Worm (Caenorhabditis elegans): ENCODE results near the gene nas-11.

Gene nas-11

ce11 chrX:6749124-6749822, 35.9 kb downstream of the nas-11 start (continued):
- TF ChIP-seq pbrm-1 (GFP tag; IDR thresholded peaks at IDR 0.05) = peak; percentile 45; the same call in 1 of the 2 replicates
- TF ChIP-seq Y53G8AR.9 (GFP tag; conservative IDR thresholded peaks at IDR 0.05) = peak; percentile 84
- no peak for TF ChIP-seq F57C9.4 (tag; optimal IDR thresholded peaks at IDR 0.05)
- no peak for TF ChIP-seq dpl-1 (GFP tag; optimal IDR thresholded peaks at IDR 0.05)
- TF ChIP-seq ceh-79 (tag; optimal IDR thresholded peaks at IDR 0.05) = no peak
- TF ChIP-seq lsl-1 (GFP tag; optimal IDR thresholded peaks at IDR 0.05) = no peak
- peak; percentile 74 for TF ChIP-seq lir-1 (GFP tag; conservative IDR thresholded peaks at IDR 0.05)
- TF ChIP-seq B0035.1 (tag; optimal IDR thresholded peaks at IDR 0.05) = no peak
- no peak for TF ChIP-seq F49E8.2 (tag; optimal IDR thresholded peaks at IDR 0.05; ENCODE audit: insufficient read depth)
- TF ChIP-seq tbp1 (GFP tag; optimal IDR thresholded peaks at IDR 0.05) = peak; percentile 55
- no peak for TF ChIP-seq B0261.1 (tag; optimal IDR thresholded peaks at IDR 0.05)
- no peak for TF ChIP-seq unc-62 (GFP tag; optimal IDR thresholded peaks at IDR 0.05)
- no peak for TF ChIP-seq Y67H2A.10 (GFP tag; conservative IDR thresholded peaks at IDR 0.05)
- TF ChIP-seq hlh-26 (GFP tag; conservative IDR thresholded peaks at IDR 0.05) = no peak
- no peak for TF ChIP-seq cebp-2 (GFP tag; IDR thresholded peaks at IDR 0.05)
- peak; percentile 81 for TF ChIP-seq lin-40 (tag; optimal IDR thresholded peaks at IDR 0.05)
- TF ChIP-seq mxl-1 (tag; optimal IDR thresholded peaks at IDR 0.05) = no peak
- TF ChIP-seq xnd-1 (tag; optimal IDR thresholded peaks at IDR 0.05) = no peak
- no peak for TF ChIP-seq attf-6 (GFP tag; IDR thresholded peaks at IDR 0.05)
- TF ChIP-seq atf-7 (tag; optimal IDR thresholded peaks at IDR 0.05) = peak; percentile 79
- no peak for TF ChIP-seq egrh-3 (GFP tag; IDR thresholded peaks at IDR 0.05)
- peak; percentile 90 for TF ChIP-seq F22D6.2 (tag; optimal IDR thresholded peaks at IDR 0.05)
- peak; percentile 93 for TF ChIP-seq somi-1 (GFP tag; optimal IDR thresholded peaks at IDR 0.05)
- TF ChIP-seq hsf-1 (GFP tag; IDR thresholded peaks at IDR 0.05) = no peak
- peak; percentile 20; the same call in 1 of the 2 replicates for TF ChIP-seq ekl-4 (GFP tag; IDR thresholded peaks at IDR 0.05)
- no peak for TF ChIP-seq ztf-6 (GFP tag; IDR thresholded peaks at IDR 0.05)
- no peak for TF ChIP-seq hlh-12 (tag; optimal IDR thresholded peaks at IDR 0.05)
- peak; percentile 40; the same call in 1 of the 2 replicates for TF ChIP-seq mcd-1 (GFP tag; IDR thresholded peaks at IDR 0.05)
- TF ChIP-seq ceh-100 (GFP tag; IDR thresholded peaks at IDR 0.05) = no peak
- TF ChIP-seq ceh-27 (GFP tag; optimal IDR thresholded peaks at IDR 0.05) = no peak
- no peak for TF ChIP-seq sdz-38 (tag; optimal IDR thresholded peaks at IDR 0.05)
- TF ChIP-seq egl-18 (GFP tag; IDR thresholded peaks at IDR 0.05) = no peak
- TF ChIP-seq ama-1 (optimal IDR thresholded peaks at IDR 0.05) = peak; percentile 32
- no peak for TF ChIP-seq ama-1 (GFP tag; optimal IDR thresholded peaks at IDR 0.05)
- peak; percentile 56 for TF ChIP-seq ztf-22 (GFP tag; optimal IDR thresholded peaks at IDR 0.05)
- TF ChIP-seq madf-6 (GFP tag; IDR thresholded peaks at IDR 0.05) = no peak
- TF ChIP-seq F23B12.7 (tag; optimal IDR thresholded peaks at IDR 0.05; ENCODE audit: insufficient read depth) = no peak
- no peak for TF ChIP-seq ZK185.1 (tag; optimal IDR thresholded peaks at IDR 0.05; ENCODE audit: poor library complexity, severe bottlenecking)
- TF ChIP-seq unc-130 (GFP tag; optimal IDR thresholded peaks at IDR 0.05) = no peak
- no peak for TF ChIP-seq ceh-58 (GFP tag; IDR thresholded peaks at IDR 0.05)
- no peak for TF ChIP-seq mes-4 (tag; optimal IDR thresholded peaks at IDR 0.05)
- no peak for TF ChIP-seq aptf-2 (GFP tag; conservative IDR thresholded peaks at IDR 0.05)
- TF ChIP-seq fkh-3 (tag; optimal IDR thresholded peaks at IDR 0.05) = no peak
- TF ChIP-seq lin-35 (GFP tag; optimal IDR thresholded peaks at IDR 0.05) = peak in 1 of 3 experiments; percentile 41
- no peak; the same call in none of the 2 replicates for TF ChIP-seq B0336.3 (GFP tag; IDR thresholded peaks at IDR 0.05)
- no peak for TF ChIP-seq athp-1 (tag; optimal IDR thresholded peaks at IDR 0.05)
- no peak for TF ChIP-seq F10E7.11 (tag; optimal IDR thresholded peaks at IDR 0.05)
- no peak for TF ChIP-seq sptf-2 (GFP tag; optimal IDR thresholded peaks at IDR 0.05)
- no peak for TF ChIP-seq tbx-9 (tag; optimal IDR thresholded peaks at IDR 0.05; ENCODE audit: borderline replicate concordance)
